Worm (Caenorhabditis elegans) whole organism, young adult: ENCODE results near the gene C14C11.1.

Experiments used
- Y56A3A.18 ChIP-seq: fragments of 200-800 bp; sonication (Bioruptor generic); IDR thresholded peaks from 2 replicates; pipeline ENCODE4 v1.3.6; 2022; ENCODE audit warnings: missing genetic modification reagents, missing genetic modification characterization, missing compliant biosample characterization
- akir-1 ChIP-seq: fragments of 200-800 bp; sonication (Bioruptor generic); optimal IDR thresholded peaks from 2 replicates; lab custom pipeline; 2018; ENCODE audit warnings: mild to moderate bottlenecking, missing genetic modification characterization, moderate library complexity, missing compliant biosample characterization
- cebp-1 ChIP-seq, 2 experiments: fragments of 200-800 bp in 1 of 2; sonication (Bioruptor generic) in 1 of 2; sonication (generic microtip) in 1 of 2; IDR thresholded peaks in 1 of 2; optimal IDR thresholded peaks in 1 of 2; 2 replicates each; pipeline versions ENCODE4 v1.3.6 to Lab custom; 2017 to 2022; ENCODE audit warnings: missing compliant biosample characterization in 2 of 2, missing genetic modification characterization in 2 of 2, mild to moderate bottlenecking in 1 of 2, missing genetic modification reagents in 1 of 2, moderate library complexity in 1 of 2
- hmg-20 ChIP-seq: fragments of 200-800 bp; sonication (Bioruptor generic); IDR thresholded peaks from 2 replicates; pipeline ENCODE4 v1.3.6; 2022; ENCODE audit warnings: missing genetic modification reagents, missing genetic modification characterization, missing compliant biosample characterization
- lir-1 ChIP-seq: fragments of 200-800 bp; sonication (Bioruptor generic); conservative IDR thresholded peaks from 2 replicates; pipeline ENCODE4 v1.3.6; 2022; ENCODE audit warnings: missing genetic modification reagents, missing genetic modification characterization, missing compliant biosample characterization

- TF ChIP-seq lir-1 (GFP tag; lab: Robert Waterston, UW), result no peak
- TF ChIP-seq hmg-20 (GFP tag; lab: Robert Waterston, UW), result no peak
- TF ChIP-seq akir-1 (GFP tag; lab: Kevin White, UChicago), result no peak
- TF ChIP-seq cebp-1 (GFP tag; IDR thresholded peaks at IDR 0.05; lab: Robert Waterston, UW), result no peak
- no peak for TF ChIP-seq cebp-1 (tag; optimal IDR thresholded peaks at IDR 0.05; lab: Kevin White, UChicago)
- no peak for TF ChIP-seq Y56A3A.18 (GFP tag; lab: Robert Waterston, UW)
These were observed 11.5 kb upstream of the C14C11.1 start for ce11 chrV:5651905-5652304.
